Fruit fly (Drosophila melanogaster): ENCODE results near the gene CG13004.
A peak's percentile ranks its signal among the peaks of the same experiment; 100 is the strongest.

- TF ChIP-seq Myc (optimal IDR thresholded peaks at IDR 0.05) (peak; percentile 13), Rel (GFP tag; optimal IDR thresholded peaks at IDR 0.05) (no peak), Rel (tag; optimal IDR thresholded peaks at IDR 0.05) (no peak), usp (GFP tag; optimal IDR thresholded peaks at IDR 0.05) (no peak), dmrt93B (GFP tag; optimal IDR thresholded peaks at IDR 0.05) (no peak), Hr78 (GFP tag; optimal IDR thresholded peaks at IDR 0.05) (no peak), psq (GFP tag; optimal IDR thresholded peaks at IDR 0.05) (peak; percentile 63), Dfd (GFP tag; optimal IDR thresholded peaks at IDR 0.05) (no peak), Mio (GFP tag; optimal IDR thresholded peaks at IDR 0.05) (no peak), fru (GFP tag; optimal IDR thresholded peaks at IDR 0.05) (no peak)
Observed at dm6 chrX:16787416-16787900, 47.9 kb downstream of the CG13004 start.
